Worm (Caenorhabditis elegans) whole organism, L2 larva: ENCODE results near the gene Y62E10A.23.
A peak's percentile ranks its signal among the peaks of the same experiment; 100 is the strongest.

Experiments used
- C34F6.9 ChIP-seq: fragments of 150-350 bp; optimal IDR thresholded peaks from 2 replicates; lab custom pipeline; 2014; ENCODE audit warnings: missing biosample characterization, missing genetic modification characterization
- F13H6.1 ChIP-seq: sonication (generic microtip); optimal IDR thresholded peaks from 2 replicates; lab custom pipeline; 2016; ENCODE audit warnings: missing genetic modification characterization, missing compliant biosample characterization
- R02D3.7 ChIP-seq: fragments of 150-350 bp; optimal IDR thresholded peaks from 2 replicates; lab custom pipeline; 2014; ENCODE audit warnings: missing biosample characterization, missing genetic modification characterization
- Y55F3AM.14 ChIP-seq: fragments of 200-800 bp; sonication (Bioruptor generic); optimal IDR thresholded peaks from 2 replicates; lab custom pipeline; 2018; ENCODE audit warnings: mild to moderate bottlenecking, missing genetic modification characterization, missing compliant biosample characterization
- ZK546.5 ChIP-seq: sonication (generic microtip); optimal IDR thresholded peaks from 2 replicates; lab custom pipeline; 2017; ENCODE audit warnings: missing biosample characterization, missing genetic modification characterization
- alr-1 ChIP-seq: fragments of 150-350 bp; optimal IDR thresholded peaks from 2 replicates; lab custom pipeline; 2014; ENCODE audit warnings: missing biosample characterization, missing genetic modification characterization
- aly-2 ChIP-seq: fragments of 150-350 bp; optimal IDR thresholded peaks from 2 replicates; lab custom pipeline; 2014; ENCODE audit warnings: missing biosample characterization, missing genetic modification characterization
- ama-1 ChIP-seq: fragments of 150-350 bp; optimal IDR thresholded peaks from 2 replicates; lab custom pipeline; 2018; ENCODE audit warnings: inconsistent platforms
- blmp-1 ChIP-seq: sonication (generic microtip); optimal IDR thresholded peaks from 2 replicates; lab custom pipeline; 2017; ENCODE audit warnings: missing genetic modification characterization, mild to moderate bottlenecking, missing compliant biosample characterization, antibody characterized with exemption, moderate library complexity; ENCODE audit not compliant: insufficient read depth
- ceh-16 ChIP-seq: fragments of 150-350 bp; optimal IDR thresholded peaks from 2 replicates; lab custom pipeline; 2014; ENCODE audit warnings: missing biosample characterization, missing genetic modification characterization
- ceh-82 ChIP-seq: fragments of 150-350 bp; optimal IDR thresholded peaks from 2 replicates; lab custom pipeline; 2014; ENCODE audit warnings: missing biosample characterization, missing genetic modification characterization
- crh-2 ChIP-seq: sonication (generic microtip); optimal IDR thresholded peaks from 2 replicates; lab custom pipeline; 2017; ENCODE audit warnings: missing biosample characterization, missing genetic modification characterization
- dmd-4 ChIP-seq: sonication (generic microtip); optimal IDR thresholded peaks from 2 replicates; lab custom pipeline; 2017; ENCODE audit warnings: missing biosample characterization, missing genetic modification characterization
- egl-27 ChIP-seq: sonication (generic microtip); optimal IDR thresholded peaks from 3 replicates; lab custom pipeline; 2017; ENCODE audit warnings: missing biosample characterization, missing genetic modification reagents, missing genetic modification characterization
- elt-1 ChIP-seq: fragments of 150-350 bp; optimal IDR thresholded peaks from 2 replicates; lab custom pipeline; 2014; ENCODE audit warnings: missing biosample characterization, missing genetic modification characterization
- elt-3 ChIP-seq: sonication (generic microtip); optimal IDR thresholded peaks from 2 replicates; lab custom pipeline; 2017; ENCODE audit warnings: missing biosample characterization, missing genetic modification characterization
- fos-1 ChIP-seq: fragments of 150-350 bp; optimal IDR thresholded peaks from 2 replicates; lab custom pipeline; 2014; ENCODE audit warnings: missing biosample characterization, missing genetic modification characterization
- gmeb-1 ChIP-seq: fragments of 150-350 bp; optimal IDR thresholded peaks from 2 replicates; lab custom pipeline; 2014; ENCODE audit warnings: missing biosample characterization, missing genetic modification characterization
- lin-11 ChIP-seq: fragments of 150-350 bp; sonication (generic microtip); optimal IDR thresholded peaks from 2 replicates; lab custom pipeline; 2014; ENCODE audit warnings: missing biosample characterization, missing genetic modification characterization, inconsistent platforms, mixed read lengths
- lin-13 ChIP-seq: fragments of 150-350 bp; optimal IDR thresholded peaks from 2 replicates; lab custom pipeline; 2014; ENCODE audit warnings: missing biosample characterization, missing genetic modification reagents, missing genetic modification characterization
- lin-39 ChIP-seq: fragments of 150-350 bp; optimal IDR thresholded peaks from 2 replicates; lab custom pipeline; 2014; ENCODE audit warnings: missing biosample characterization, missing genetic modification reagents, missing genetic modification characterization
- lsy-2 ChIP-seq, 2 experiments: fragments of 150-350 bp in 1 of 2; sonication (generic microtip) in 1 of 2; optimal IDR thresholded peaks; 2 replicates each; lab custom pipeline; 2014 to 2017; ENCODE audit warnings: missing biosample characterization in 2 of 2, missing genetic modification characterization in 2 of 2
- mab-5 ChIP-seq: fragments of 150-350 bp; optimal IDR thresholded peaks from 2 replicates; lab custom pipeline; 2014; ENCODE audit warnings: missing biosample characterization, missing genetic modification characterization
- mbf-1 ChIP-seq: sonication (generic microtip); optimal IDR thresholded peaks from 2 replicates; lab custom pipeline; 2017; ENCODE audit warnings: missing biosample characterization, missing genetic modification characterization
- mdl-1 ChIP-seq, 2 experiments: fragments of 150-350 bp in 1 of 2; sonication (generic microtip) in 1 of 2; optimal IDR thresholded peaks; 2 replicates each; lab custom pipeline; 2017; ENCODE audit warnings: missing biosample characterization in 2 of 2, missing genetic modification characterization in 2 of 2
- nhr-10 ChIP-seq: sonication (generic microtip); optimal IDR thresholded peaks from 2 replicates; lab custom pipeline; 2017; ENCODE audit warnings: missing biosample characterization, missing genetic modification characterization
- nhr-11 ChIP-seq: fragments of 150-350 bp; optimal IDR thresholded peaks from 2 replicates; lab custom pipeline; 2014; ENCODE audit warnings: missing biosample characterization, missing genetic modification characterization
- nhr-12 ChIP-seq: fragments of 150-350 bp; optimal IDR thresholded peaks from 2 replicates; lab custom pipeline; 2014; ENCODE audit warnings: missing biosample characterization, missing genetic modification characterization
- nhr-129 ChIP-seq: fragments of 150-350 bp; optimal IDR thresholded peaks from 2 replicates; lab custom pipeline; 2014; ENCODE audit warnings: missing biosample characterization, missing genetic modification characterization
- nhr-21 ChIP-seq: fragments of 150-350 bp; optimal IDR thresholded peaks from 2 replicates; lab custom pipeline; 2014; ENCODE audit warnings: missing biosample characterization, missing genetic modification characterization
- nhr-23 ChIP-seq: fragments of 150-350 bp; optimal IDR thresholded peaks from 2 replicates; lab custom pipeline; 2014; ENCODE audit warnings: missing biosample characterization, missing genetic modification reagents, missing genetic modification characterization
- nhr-237 ChIP-seq: fragments of 150-350 bp; optimal IDR thresholded peaks from 2 replicates; lab custom pipeline; 2014; ENCODE audit warnings: missing biosample characterization, missing genetic modification characterization
- nhr-25 ChIP-seq: fragments of 150-350 bp; sonication (generic microtip); optimal IDR thresholded peaks from 3 replicates; lab custom pipeline; 2014; ENCODE audit warnings: missing biosample characterization, missing genetic modification characterization
- nhr-6 ChIP-seq: fragments of 150-350 bp; optimal IDR thresholded peaks from 2 replicates; lab custom pipeline; 2014; ENCODE audit warnings: missing biosample characterization, missing genetic modification characterization
- nhr-77 ChIP-seq: fragments of 150-350 bp; optimal IDR thresholded peaks from 2 replicates; lab custom pipeline; 2014; ENCODE audit warnings: missing biosample characterization, missing genetic modification characterization
- peb-1 ChIP-seq: fragments of 150-350 bp; optimal IDR thresholded peaks from 2 replicates; lab custom pipeline; 2014; ENCODE audit warnings: missing biosample characterization, missing genetic modification characterization
- sem-4 ChIP-seq: fragments of 150-350 bp; optimal IDR thresholded peaks from 2 replicates; lab custom pipeline; 2014; ENCODE audit warnings: missing biosample characterization, missing genetic modification reagents, missing genetic modification characterization
- skn-1 ChIP-seq: sonication (generic microtip); optimal IDR thresholded peaks from 2 replicates; lab custom pipeline; 2017; ENCODE audit warnings: missing biosample characterization, missing genetic modification characterization
- sma-3 ChIP-seq: sonication (generic microtip); optimal IDR thresholded peaks from 2 replicates; lab custom pipeline; 2016; ENCODE audit warnings: missing genetic modification reagents, missing genetic modification characterization, missing compliant biosample characterization
- sma-9 ChIP-seq, 2 experiments: fragments of 150-350 bp in 1 of 2; sonication (generic microtip) in 1 of 2; optimal IDR thresholded peaks; 2 replicates each; lab custom pipeline; 2014 to 2016; ENCODE audit warnings: missing genetic modification characterization in 2 of 2, mild to moderate bottlenecking in 1 of 2, missing biosample characterization in 1 of 2, missing compliant biosample characterization in 1 of 2, missing genetic modification reagents in 1 of 2, moderate library complexity in 1 of 2
- snpc-4 ChIP-seq: fragments of 150-350 bp; optimal IDR thresholded peaks from 2 replicates; lab custom pipeline; 2014; ENCODE audit warnings: missing biosample characterization, missing genetic modification characterization
- unc-39 ChIP-seq: fragments of 150-350 bp; optimal IDR thresholded peaks from 2 replicates; lab custom pipeline; 2014; ENCODE audit warnings: missing biosample characterization, missing genetic modification characterization
- unc-55 ChIP-seq: fragments of 150-350 bp; sonication (generic microtip); optimal IDR thresholded peaks from 3 replicates; lab custom pipeline; 2014; ENCODE audit warnings: missing biosample characterization, missing genetic modification reagents, missing genetic modification characterization
- unc-62 ChIP-seq: fragments of 150-350 bp; optimal IDR thresholded peaks from 2 replicates; lab custom pipeline; 2014; ENCODE audit warnings: missing biosample characterization, missing genetic modification reagents, missing genetic modification characterization
- zag-1 ChIP-seq: fragments of 150-350 bp; optimal IDR thresholded peaks from 2 replicates; lab custom pipeline; 2014; ENCODE audit warnings: missing biosample characterization, missing genetic modification characterization
- ztf-1 ChIP-seq: fragments of 200-800 bp; sonication (Bioruptor generic); conservative IDR thresholded peaks from 2 replicates; pipeline ENCODE4 v1.3.6; 2022; ENCODE audit warnings: missing genetic modification characterization, missing compliant biosample characterization
- ztf-11 ChIP-seq: sonication (generic microtip); optimal IDR thresholded peaks from 2 replicates; lab custom pipeline; 2017; ENCODE audit warnings: missing biosample characterization, missing genetic modification characterization
- ztf-4 ChIP-seq: fragments of 150-350 bp; optimal IDR thresholded peaks from 2 replicates; lab custom pipeline; 2014; ENCODE audit warnings: missing biosample characterization, missing genetic modification characterization

Gene Y62E10A.23

ce11 chrIV:13396375-13396774, 10.3 kb downstream of the Y62E10A.23 start:
- TF ChIP-seq snpc-4 (tag; lab: Kevin White, UChicago) (no peak), nhr-6 (no peak), elt-3 (no peak), alr-1 (tag; lab: Kevin White, UChicago) (no peak), crh-2 (tag; lab: Kevin White, UChicago) (peak; percentile 66), sem-4 (no peak), blmp-1 (tag; lab: Kevin White, UChicago) (no peak), unc-55 (no peak), nhr-237 (no peak), nhr-25 (no peak), sma-9 (GFP tag; optimal IDR thresholded peaks at IDR 0.05; lab: Kevin White, UChicago) (peak; percentile 63), sma-9 (tag; optimal IDR thresholded peaks at IDR 0.05; lab: Kevin White, UChicago) (no peak), ztf-11 (tag; lab: Kevin White, UChicago) (no peak), C34F6.9 (tag; lab: Kevin White, UChicago) (no peak), skn-1 (peak; percentile 54), lin-11 (tag; lab: Kevin White, UChicago) (no peak), nhr-11 (no peak), mbf-1 (tag; lab: Kevin White, UChicago) (no peak), egl-27 (no peak), nhr-129 (tag; lab: Kevin White, UChicago) (peak; percentile 73), zag-1 (tag; lab: Kevin White, UChicago) (no peak), peb-1 (tag; lab: Kevin White, UChicago) (no peak), nhr-10 (no peak), R02D3.7 (tag; lab: Kevin White, UChicago) (no peak), ceh-16 (no peak), ama-1 (lab: Kevin White, UChicago) (no peak), lin-13 (GFP tag; lab: Kevin White, UChicago) (no peak), ZK546.5 (no peak), mab-5 (no peak), gmeb-1 (tag; lab: Kevin White, UChicago) (no peak), F13H6.1 (tag; lab: Kevin White, UChicago) (peak; percentile 17), aly-2 (tag; lab: Kevin White, UChicago) (no peak), ceh-82 (tag; lab: Kevin White, UChicago) (no peak), unc-39 (tag; lab: Kevin White, UChicago) (no peak), Y55F3AM.14 (GFP tag; lab: Kevin White, UChicago) (no peak), nhr-12 (tag; lab: Kevin White, UChicago) (no peak), lsy-2 (tag; optimal IDR thresholded peaks at IDR 0.05; lab: Kevin White, UChicago) (peak in 1 of 2 experiments; percentile 18), ztf-1 (no peak), nhr-77 (tag; lab: Kevin White, UChicago) (no peak), sma-3 (peak; percentile 20), ztf-4 (tag; lab: Kevin White, UChicago) (no peak), unc-62 (no peak), nhr-21 (tag; lab: Kevin White, UChicago) (peak; percentile 2), mdl-1 (tag; optimal IDR thresholded peaks at IDR 0.05; lab: Kevin White, UChicago) (no peak), nhr-23 (tag; lab: Kevin White, UChicago) (no peak), dmd-4 (no peak), elt-1 (tag; lab: Kevin White, UChicago) (no peak), lin-39 (tag; lab: Kevin White, UChicago) (no peak), fos-1 (tag; lab: Kevin White, UChicago) (peak; percentile 35)
